Fruit fly (Drosophila melanogaster) whole organism, embryonic: Measurements from ENCODE around the gene Porin2.

Source experiments
- Atf6 ChIP-seq: fragments of 200-800 bp; sonication (Bioruptor generic); IDR thresholded peaks from 2 replicates; pipeline ENCODE4 v1.3.6; 2022; ENCODE audit warnings: missing biosample characterization, missing genetic modification characterization
- BtbVII ChIP-seq: fragments of 200-800 bp; sonication (Bioruptor generic); optimal IDR thresholded peaks from 3 replicates; lab custom pipeline; 2017; ENCODE audit warnings: missing biosample characterization, mild to moderate bottlenecking, missing genetic modification characterization
- Bteb2 ChIP-seq: fragments of 200-800 bp; sonication (Bioruptor generic); optimal IDR thresholded peaks from 2 replicates; lab custom pipeline; 2016; ENCODE audit warnings: missing biosample characterization, missing genetic modification characterization
- CG10321 ChIP-seq: fragments of 200-800 bp; sonication (Bioruptor generic); IDR thresholded peaks from 2 replicates; pipeline ENCODE4 v1.3.6; 2022; ENCODE audit warnings: missing biosample characterization, missing genetic modification characterization
- CG10431 ChIP-seq: fragments of 200-800 bp; sonication (Bioruptor generic); optimal IDR thresholded peaks from 3 replicates; lab custom pipeline; 2018; ENCODE audit warnings: missing biosample characterization, mild to moderate bottlenecking, missing genetic modification characterization
- CG10543 ChIP-seq: fragments of 200-800 bp; sonication (Bioruptor generic); optimal IDR thresholded peaks from 3 replicates; lab custom pipeline; 2017; ENCODE audit warnings: missing biosample characterization, mild to moderate bottlenecking, missing genetic modification characterization, moderate library complexity
- CG12236 ChIP-seq: fragments of 200-800 bp; sonication (Bioruptor generic); optimal IDR thresholded peaks from 2 replicates; lab custom pipeline; 2016; ENCODE audit warnings: missing biosample characterization, missing genetic modification characterization
- CG12659 ChIP-seq: fragments of 200-800 bp; sonication (Bioruptor generic); optimal IDR thresholded peaks from 3 replicates; lab custom pipeline; 2017; ENCODE audit warnings: mild to moderate bottlenecking, missing biosample characterization, missing genetic modification reagents, missing genetic modification characterization
- CG12744 ChIP-seq: fragments of 200-800 bp; sonication (Bioruptor generic); optimal IDR thresholded peaks from 2 replicates; lab custom pipeline; 2016; ENCODE audit warnings: missing biosample characterization, missing genetic modification characterization
- CG13287 ChIP-seq: fragments of 200-800 bp; sonication (Bioruptor generic); IDR thresholded peaks from 2 replicates; pipeline ENCODE4 v1.3.6; 2022; ENCODE audit warnings: missing biosample characterization, missing genetic modification characterization; ENCODE audit not compliant: partially characterized antibody
- CG1603 ChIP-seq: fragments of 200-800 bp; sonication (Bioruptor generic); optimal IDR thresholded peaks from 2 replicates; lab custom pipeline; 2019; ENCODE audit warnings: missing biosample characterization, mild to moderate bottlenecking, missing genetic modification characterization, moderate library complexity
- CG17328 ChIP-seq: fragments of 200-800 bp; sonication (Bioruptor generic); IDR thresholded peaks from 2 replicates; pipeline ENCODE4 v1.3.6; 2022; ENCODE audit warnings: missing biosample characterization, missing genetic modification characterization
- CG18599 ChIP-seq: fragments of 200-800 bp; sonication (Bioruptor generic); optimal IDR thresholded peaks from 3 replicates; lab custom pipeline; 2017; ENCODE audit warnings: missing biosample characterization, missing genetic modification characterization, mild to moderate bottlenecking, moderate library complexity, missing genetic modification reagents
- CG18764 ChIP-seq: fragments of 200-800 bp; sonication (Bioruptor generic); optimal IDR thresholded peaks from 3 replicates; lab custom pipeline; 2016; ENCODE audit warnings: missing biosample characterization, missing genetic modification characterization
- CG3281 ChIP-seq: fragments of 200-800 bp; sonication (Bioruptor generic); optimal IDR thresholded peaks from 3 replicates; lab custom pipeline; 2017; ENCODE audit warnings: missing biosample characterization, mild to moderate bottlenecking, missing genetic modification characterization
- CG5180 ChIP-seq: fragments of 200-800 bp; sonication (Bioruptor generic); optimal IDR thresholded peaks from 3 replicates; lab custom pipeline; 2017; ENCODE audit warnings: missing biosample characterization, missing genetic modification characterization, mild to moderate bottlenecking, moderate library complexity, missing genetic modification reagents
- CG6689 ChIP-seq: fragments of 200-800 bp; sonication (Bioruptor generic); IDR thresholded peaks from 2 replicates; pipeline ENCODE4 v1.3.6; 2022; ENCODE audit warnings: missing biosample characterization, missing genetic modification characterization
- CG6854 ChIP-seq: fragments of 200-800 bp; sonication (Bioruptor generic); optimal IDR thresholded peaks from 3 replicates; lab custom pipeline; 2017; ENCODE audit warnings: missing biosample characterization, mild to moderate bottlenecking, missing genetic modification characterization
- CG8388 ChIP-seq: fragments of 200-800 bp; sonication (Bioruptor generic); optimal IDR thresholded peaks from 2 replicates; lab custom pipeline; 2019; ENCODE audit warnings: missing biosample characterization, mild to moderate bottlenecking, missing genetic modification characterization, moderate library complexity
- CHES-1-like ChIP-seq: fragments of 200-800 bp; sonication (Bioruptor generic); optimal IDR thresholded peaks from 2 replicates; lab custom pipeline; 2016; ENCODE audit warnings: missing biosample characterization, missing genetic modification characterization
- Doc3 ChIP-seq: fragments of 200-800 bp; sonication (Bioruptor generic); IDR thresholded peaks from 3 replicates; pipeline ENCODE4 v1.3.6; 2022; ENCODE audit warnings: missing biosample characterization, missing genetic modification characterization; ENCODE audit not compliant: partially characterized antibody
- Elba2 ChIP-seq: fragments of 200-800 bp; sonication (Bioruptor generic); optimal IDR thresholded peaks from 3 replicates; lab custom pipeline; 2016; ENCODE audit warnings: missing biosample characterization, missing genetic modification characterization
- HLH4C ChIP-seq: fragments of 200-800 bp; sonication (Bioruptor generic); IDR thresholded peaks from 3 replicates; pipeline ENCODE4 v1.3.6; 2022; ENCODE audit warnings: missing biosample characterization, missing genetic modification characterization; ENCODE audit not compliant: partially characterized antibody
- Hmr ChIP-seq: fragments of 200-800 bp; sonication (Bioruptor generic); optimal IDR thresholded peaks from 3 replicates; lab custom pipeline; 2017; ENCODE audit warnings: mild to moderate bottlenecking, missing biosample characterization, missing genetic modification reagents, missing genetic modification characterization
- Hr78 ChIP-seq, 2 experiments: fragments of 200-800 bp in 1 of 2; fragments of >200 bp in 1 of 2; sonication (Bioruptor generic) in 1 of 2; optimal IDR thresholded peaks; 2 replicates each; lab custom pipeline; 2017 to 2019; ENCODE audit warnings: missing biosample characterization in 2 of 2, missing genetic modification characterization in 2 of 2, mild to moderate bottlenecking in 1 of 2, moderate library complexity in 1 of 2
- Med ChIP-seq: fragments of 200-800 bp; sonication (Bioruptor generic); peaks from one replicate; lab custom pipeline; 2016; ENCODE audit warnings: missing biosample characterization, missing genetic modification characterization, mild to moderate bottlenecking, inconsistent platforms, moderate library complexity
- Rfx ChIP-seq: fragments of 200-800 bp; sonication (Bioruptor generic); IDR thresholded peaks from 2 replicates; pipeline ENCODE4 v1.3.6; 2022; ENCODE audit warnings: missing biosample characterization, missing genetic modification characterization
- Sox102F ChIP-seq: fragments of 200-800 bp; sonication (Bioruptor generic); optimal IDR thresholded peaks from 2 replicates; lab custom pipeline; 2018; ENCODE audit warnings: missing biosample characterization, mild to moderate bottlenecking, missing genetic modification characterization, moderate library complexity
- Spps ChIP-seq: fragments of 200-800 bp; sonication (Bioruptor generic); optimal IDR thresholded peaks from 2 replicates; lab custom pipeline; 2018; ENCODE audit warnings: missing biosample characterization, mild to moderate bottlenecking, missing genetic modification characterization
- Xbp1 ChIP-seq: fragments of 200-800 bp; sonication (Bioruptor generic); optimal IDR thresholded peaks from 3 replicates; lab custom pipeline; 2016; ENCODE audit warnings: missing biosample characterization, mild to moderate bottlenecking, missing genetic modification characterization
- abd-A ChIP-seq: fragments of 200-800 bp; sonication (Bioruptor generic); optimal IDR thresholded peaks from 3 replicates; lab custom pipeline; 2019; ENCODE audit warnings: missing biosample characterization, mild to moderate bottlenecking, missing genetic modification characterization, moderate library complexity
- cato ChIP-seq: fragments of 200-800 bp; sonication (Bioruptor generic); optimal IDR thresholded peaks from 2 replicates; lab custom pipeline; 2016; ENCODE audit warnings: missing biosample characterization, missing genetic modification characterization, borderline replicate concordance
- crp ChIP-seq, 2 experiments: fragments of 200-800 bp; sonication (Bioruptor generic); optimal IDR thresholded peaks; 2 replicates in 1 of 2; 3 replicates in 1 of 2; lab custom pipeline; 2017; ENCODE audit warnings: missing biosample characterization in 2 of 2, missing genetic modification characterization in 2 of 2, mild to moderate bottlenecking in 1 of 2, moderate library complexity in 1 of 2
- ems ChIP-seq: fragments of 200-800 bp; sonication (Bioruptor generic); optimal IDR thresholded peaks from 3 replicates; lab custom pipeline; 2016; ENCODE audit warnings: missing biosample characterization, missing genetic modification characterization
- gce ChIP-seq: fragments of 200-800 bp; sonication (Bioruptor generic); IDR thresholded peaks from 3 replicates; pipeline ENCODE4 v1.3.6; 2022; ENCODE audit warnings: missing biosample characterization, missing genetic modification characterization
- gem ChIP-seq: fragments of 200-800 bp; sonication (Bioruptor generic); optimal IDR thresholded peaks from 2 replicates; lab custom pipeline; 2019; ENCODE audit warnings: missing biosample characterization, mild to moderate bottlenecking, missing genetic modification characterization, moderate library complexity
- inv ChIP-seq: fragments of 200-800 bp; sonication (Bioruptor generic); IDR thresholded peaks from 2 replicates; pipeline ENCODE4 v1.3.6; 2022; ENCODE audit warnings: missing biosample characterization, missing genetic modification characterization; ENCODE audit not compliant: partially characterized antibody
- lab ChIP-seq: fragments of 200-800 bp; sonication (Bioruptor generic); optimal IDR thresholded peaks from 3 replicates; lab custom pipeline; 2017; ENCODE audit warnings: missing biosample characterization, missing genetic modification characterization, mild to moderate bottlenecking, moderate library complexity, missing genetic modification reagents
- lov ChIP-seq, 2 experiments: fragments of 200-800 bp in 1 of 2; fragments of >200 bp in 1 of 2; sonication (Bioruptor generic) in 1 of 2; IDR thresholded peaks in 1 of 2; optimal IDR thresholded peaks in 1 of 2; 2 replicates in 1 of 2; 3 replicates in 1 of 2; pipeline versions ENCODE4 v1.3.6 to Lab custom; 2017 to 2022; ENCODE audit warnings: missing biosample characterization in 1 of 2, missing genetic modification characterization in 1 of 2
- nau ChIP-seq: fragments of 200-800 bp; sonication (Bioruptor generic); optimal IDR thresholded peaks from 3 replicates; lab custom pipeline; 2017; ENCODE audit warnings: missing biosample characterization, mild to moderate bottlenecking, missing genetic modification characterization, missing genetic modification reagents
- oc ChIP-seq: fragments of 200-800 bp; sonication (Bioruptor generic); optimal IDR thresholded peaks from 2 replicates; lab custom pipeline; 2018; ENCODE audit warnings: missing biosample characterization, mild to moderate bottlenecking, missing genetic modification characterization, moderate library complexity
- odd ChIP-seq: fragments of 200-800 bp; sonication (Bioruptor generic); optimal IDR thresholded peaks from 2 replicates; lab custom pipeline; 2017; ENCODE audit warnings: missing biosample characterization, mild to moderate bottlenecking, missing genetic modification characterization
- pfk ChIP-seq: fragments of 200-800 bp; sonication (Bioruptor generic); optimal IDR thresholded peaks from 2 replicates; lab custom pipeline; 2018; ENCODE audit warnings: missing biosample characterization, mild to moderate bottlenecking, missing genetic modification characterization, moderate library complexity
- salm ChIP-seq: fragments of 200-800 bp; sonication (Bioruptor generic); optimal IDR thresholded peaks from 2 replicates; lab custom pipeline; 2018; ENCODE audit warnings: missing biosample characterization, mild to moderate bottlenecking, missing genetic modification characterization
- scrt ChIP-seq: fragments of 200-800 bp; sonication (Bioruptor generic); optimal IDR thresholded peaks from 2 replicates; lab custom pipeline; 2018; ENCODE audit warnings: missing biosample characterization, mild to moderate bottlenecking, missing genetic modification characterization, moderate library complexity
- sima ChIP-seq: fragments of 200-800 bp; sonication (Bioruptor generic); optimal IDR thresholded peaks from 2 replicates; lab custom pipeline; 2016; ENCODE audit warnings: missing biosample characterization, missing genetic modification characterization
- slp2 ChIP-seq: fragments of 200-800 bp; sonication (Bioruptor generic); optimal IDR thresholded peaks from 2 replicates; lab custom pipeline; 2016; ENCODE audit warnings: missing biosample characterization, missing genetic modification characterization
- tio ChIP-seq: fragments of 200-800 bp; sonication (Bioruptor generic); optimal IDR thresholded peaks from 2 replicates; lab custom pipeline; 2017; ENCODE audit warnings: missing biosample characterization, missing genetic modification characterization, inconsistent platforms
- vvl ChIP-seq: fragments of 200-800 bp; sonication (Bioruptor generic); IDR thresholded peaks from 2 replicates; pipeline ENCODE4 v1.3.6; 2022; ENCODE audit warnings: missing biosample characterization, missing genetic modification characterization

The Porin2 gene

dm6 chr2L:10822620-10823019 lies 24.2 kb downstream of the Porin2 start:
- TF ChIP-seq Hr78 (GFP tag; optimal IDR thresholded peaks at IDR 0.05; lab: Kevin White, UChicago) (no peak), Atf6 (0 out of 2 replicates have a peak, but pooled peaks have one; percentile 22), CG6854 (GFP tag; lab: Kevin White, UChicago) (peak; percentile 12), scrt (GFP tag; lab: Kevin White, UChicago) (peak; percentile 4), inv (GFP tag; lab: Robert Waterston, UW) (no peak), abd-A (tag; lab: Kevin White, UChicago) (no peak), CG5180 (GFP tag; lab: Kevin White, UChicago) (peak; percentile 38), cato (GFP tag; lab: Kevin White, UChicago) (no peak), lab (GFP tag; lab: Kevin White, UChicago) (peak; percentile 33), CG10543 (peak; percentile 20), gem (tag; lab: Kevin White, UChicago) (no peak), odd (GFP tag; lab: Kevin White, UChicago) (no peak), CG12744 (GFP tag; lab: Kevin White, UChicago) (no peak), CG18599 (peak; percentile 46), Bteb2 (GFP tag; lab: Kevin White, UChicago) (no peak), CG1603 (tag; lab: Kevin White, UChicago) (no peak), nau (no peak), ems (GFP tag; lab: Kevin White, UChicago) (no peak), CG10321 (GFP tag; lab: Robert Waterston, UW) (no peak), HLH4C (no peak), lov (optimal IDR thresholded peaks at IDR 0.05; lab: Kevin White, UChicago) (no peak), lov (GFP tag; IDR thresholded peaks at IDR 0.05; lab: Robert Waterston, UW) (no peak), Xbp1 (no peak), CG12236 (no peak), CG17328 (GFP tag; lab: Robert Waterston, UW) (no peak), CHES-1-like (no peak), salm (tag; lab: Kevin White, UChicago) (no peak), gce (GFP tag; lab: Robert Waterston, UW) (no peak), pfk (GFP tag; lab: Kevin White, UChicago) (no peak), Spps (tag; lab: Kevin White, UChicago) (no peak), Med (peak; percentile 67), Rfx (GFP tag; lab: Robert Waterston, UW) (peak; percentile 28; the same call in 1 of the 2 replicates), Elba2 (GFP tag; lab: Kevin White, UChicago) (no peak), vvl (GFP tag; lab: Robert Waterston, UW) (0 out of 2 replicates have a peak, but pooled peaks have one; percentile 36), Doc3 (no peak), CG8388 (GFP tag; lab: Kevin White, UChicago) (no peak), crp (GFP tag; optimal IDR thresholded peaks at IDR 0.05; lab: Kevin White, UChicago) (no peak), tio (no peak), CG13287 (GFP tag; lab: Robert Waterston, UW) (no peak), CG3281 (GFP tag; lab: Kevin White, UChicago) (peak; percentile 12), CG6689 (GFP tag; lab: Robert Waterston, UW) (no peak), Hmr (GFP tag; lab: Kevin White, UChicago) (peak; percentile 51), BtbVII (peak; percentile 3), CG10431 (GFP tag; lab: Kevin White, UChicago) (no peak), CG18764 (GFP tag; lab: Kevin White, UChicago) (no peak), sima (GFP tag; lab: Kevin White, UChicago) (no peak), CG12659 (no peak), slp2 (no peak), Sox102F (no peak), oc (tag; lab: Kevin White, UChicago) (no peak)
